Fruit fly (Drosophila melanogaster) whole organism, embryonic: ENCODE data around the gene CG3566.

Experiments used
- Atf-2 ChIP-seq: fragments of 200-800 bp; sonication (Bioruptor generic); optimal IDR thresholded peaks from 2 replicates; lab custom pipeline; 2016; ENCODE audit warnings: missing biosample characterization, missing genetic modification characterization
- BEAF-32 ChIP-seq: fragments of 200-800 bp; sonication (Bioruptor generic); optimal IDR thresholded peaks from 3 replicates; lab custom pipeline; 2017; ENCODE audit warnings: missing biosample characterization, missing genetic modification characterization, mild to moderate bottlenecking, moderate library complexity, missing genetic modification reagents
- Bgb ChIP-seq: fragments of 200-800 bp; sonication (Bioruptor generic); IDR thresholded peaks from 2 replicates; pipeline ENCODE4 v1.3.6; 2022; ENCODE audit warnings: missing biosample characterization, missing genetic modification characterization; ENCODE audit not compliant: partially characterized antibody
- CG10209 ChIP-seq: fragments of 200-800 bp; sonication (Bioruptor generic); optimal IDR thresholded peaks from 3 replicates; lab custom pipeline; 2017; ENCODE audit warnings: missing biosample characterization, mild to moderate bottlenecking, missing genetic modification characterization, missing genetic modification reagents
- CG10274 ChIP-seq: fragments of 200-800 bp; sonication (Bioruptor generic); optimal IDR thresholded peaks from 3 replicates; lab custom pipeline; 2017; ENCODE audit warnings: missing biosample characterization, mild to moderate bottlenecking, missing genetic modification characterization
- CG11093 ChIP-seq: fragments of 200-800 bp; sonication (Bioruptor generic); IDR thresholded peaks from 3 replicates; pipeline ENCODE4 v1.3.6; 2022; ENCODE audit warnings: missing biosample characterization, missing genetic modification characterization
- CG12071 ChIP-seq: fragments of 200-800 bp; sonication (Bioruptor generic); optimal IDR thresholded peaks from 3 replicates; lab custom pipeline; 2018; ENCODE audit warnings: missing biosample characterization, mild to moderate bottlenecking, missing genetic modification characterization
- CG12155 ChIP-seq: fragments of 200-800 bp; sonication (Bioruptor generic); optimal IDR thresholded peaks from 3 replicates; lab custom pipeline; 2016; ENCODE audit warnings: missing biosample characterization, missing genetic modification characterization
- CG13123 ChIP-seq: fragments of 200-800 bp; sonication (Bioruptor generic); optimal IDR thresholded peaks from 2 replicates; lab custom pipeline; 2016; ENCODE audit warnings: missing biosample characterization, missing genetic modification characterization
- CG13424 ChIP-seq: fragments of 200-800 bp; sonication (Bioruptor generic); optimal IDR thresholded peaks from 2 replicates; lab custom pipeline; 2019; ENCODE audit warnings: missing biosample characterization, mild to moderate bottlenecking, missing genetic modification characterization, moderate library complexity
- CG14050 ChIP-seq: fragments of 200-800 bp; sonication (Bioruptor generic); IDR thresholded peaks from 3 replicates; pipeline ENCODE4 v1.3.6; 2022; ENCODE audit warnings: missing biosample characterization, missing genetic modification characterization
- CG15073 ChIP-seq: fragments of 200-800 bp; sonication (Bioruptor generic); optimal IDR thresholded peaks from 2 replicates; lab custom pipeline; 2016; ENCODE audit warnings: missing biosample characterization, missing genetic modification characterization
- CG1529 ChIP-seq: fragments of 200-800 bp; sonication (Bioruptor generic); optimal IDR thresholded peaks from 3 replicates; lab custom pipeline; 2018; ENCODE audit warnings: missing biosample characterization, missing genetic modification characterization
- CG1602 ChIP-seq: fragments of 200-800 bp; sonication (Bioruptor generic); optimal IDR thresholded peaks from 3 replicates; lab custom pipeline; 2016; ENCODE audit warnings: missing biosample characterization, missing genetic modification characterization
- CG17385 ChIP-seq: fragments of 200-800 bp; sonication (Bioruptor generic); optimal IDR thresholded peaks from 3 replicates; lab custom pipeline; 2018; ENCODE audit warnings: missing biosample characterization, mild to moderate bottlenecking, missing genetic modification characterization
- CG17612 ChIP-seq: fragments of 200-800 bp; sonication (Bioruptor generic); IDR thresholded peaks from 2 replicates; pipeline ENCODE4 v1.3.6; 2022; ENCODE audit warnings: missing biosample characterization, missing genetic modification characterization
- CG18599 ChIP-seq: fragments of 200-800 bp; sonication (Bioruptor generic); optimal IDR thresholded peaks from 3 replicates; lab custom pipeline; 2017; ENCODE audit warnings: missing biosample characterization, missing genetic modification characterization, mild to moderate bottlenecking, moderate library complexity, missing genetic modification reagents
- CG30431 ChIP-seq: fragments of 200-800 bp; sonication (Bioruptor generic); optimal IDR thresholded peaks from 2 replicates; lab custom pipeline; 2017; ENCODE audit warnings: missing biosample characterization, missing genetic modification characterization
- CG31365 ChIP-seq: fragments of 200-800 bp; sonication (Bioruptor generic); optimal IDR thresholded peaks from 2 replicates; lab custom pipeline; 2018; ENCODE audit warnings: missing biosample characterization, mild to moderate bottlenecking, missing genetic modification characterization
- CG32772 ChIP-seq: fragments of 200-800 bp; sonication (Bioruptor generic); IDR thresholded peaks from 2 replicates; pipeline ENCODE4 v1.3.6; 2022; ENCODE audit warnings: missing biosample characterization, missing genetic modification characterization
- CG3281 ChIP-seq: fragments of 200-800 bp; sonication (Bioruptor generic); optimal IDR thresholded peaks from 3 replicates; lab custom pipeline; 2017; ENCODE audit warnings: missing biosample characterization, mild to moderate bottlenecking, missing genetic modification characterization
- CG42726 ChIP-seq: fragments of 200-800 bp; sonication (Bioruptor generic); IDR thresholded peaks from 2 replicates; pipeline ENCODE4 v1.3.6; 2022; ENCODE audit warnings: missing biosample characterization, missing genetic modification characterization; ENCODE audit not compliant: partially characterized antibody
- CG43689 ChIP-seq: fragments of 200-800 bp; sonication (Bioruptor generic); IDR thresholded peaks from 2 replicates; pipeline ENCODE4 v1.3.6; 2022; ENCODE audit warnings: missing biosample characterization, missing genetic modification characterization
- CG6854 ChIP-seq: fragments of 200-800 bp; sonication (Bioruptor generic); optimal IDR thresholded peaks from 3 replicates; lab custom pipeline; 2017; ENCODE audit warnings: missing biosample characterization, mild to moderate bottlenecking, missing genetic modification characterization
- CG7357 ChIP-seq: fragments of 200-800 bp; sonication (Bioruptor generic); IDR thresholded peaks from 3 replicates; pipeline ENCODE4 v1.3.6; 2022; ENCODE audit warnings: missing biosample characterization, missing genetic modification characterization
- CG8924 ChIP-seq: fragments of 200-800 bp; optimal IDR thresholded peaks from 3 replicates; lab custom pipeline; 2019; ENCODE audit warnings: missing biosample characterization, mild to moderate bottlenecking, missing genetic modification characterization, moderate library complexity
- Camta ChIP-seq: fragments of 200-800 bp; sonication (Bioruptor generic); optimal IDR thresholded peaks from 2 replicates; lab custom pipeline; 2016; ENCODE audit warnings: missing biosample characterization, missing genetic modification characterization
- Dbx ChIP-seq: fragments of 200-800 bp; sonication (Bioruptor generic); IDR thresholded peaks from 3 replicates; pipeline ENCODE4 v1.3.6; 2022; ENCODE audit warnings: missing biosample characterization, missing genetic modification characterization
- Dip2 ChIP-seq: fragments of 200-800 bp; sonication (Bioruptor generic); IDR thresholded peaks from 2 replicates; pipeline ENCODE4 v1.3.6; 2022; ENCODE audit warnings: missing biosample characterization, missing genetic modification characterization
- Doc3 ChIP-seq: fragments of 200-800 bp; sonication (Bioruptor generic); IDR thresholded peaks from 3 replicates; pipeline ENCODE4 v1.3.6; 2022; ENCODE audit warnings: missing biosample characterization, missing genetic modification characterization; ENCODE audit not compliant: partially characterized antibody
- Elba2 ChIP-seq: fragments of 200-800 bp; sonication (Bioruptor generic); optimal IDR thresholded peaks from 3 replicates; lab custom pipeline; 2016; ENCODE audit warnings: missing biosample characterization, missing genetic modification characterization
- Fer1 ChIP-seq: fragments of 200-800 bp; sonication (Bioruptor generic); optimal IDR thresholded peaks from 2 replicates; lab custom pipeline; 2017; ENCODE audit warnings: missing biosample characterization, mild to moderate bottlenecking, missing genetic modification characterization
- Hey ChIP-seq: fragments of 200-800 bp; sonication (Bioruptor generic); optimal IDR thresholded peaks from 3 replicates; lab custom pipeline; 2018; ENCODE audit warnings: missing biosample characterization, mild to moderate bottlenecking, missing genetic modification characterization
- Hr39 ChIP-seq: fragments of >200 bp; optimal IDR thresholded peaks from 2 replicates; lab custom pipeline; 2017
- Taf1 ChIP-seq: fragments of 200-800 bp; sonication (Bioruptor generic); IDR thresholded peaks from 2 replicates; pipeline ENCODE4 v1.3.6; 2022; ENCODE audit warnings: missing biosample characterization, missing genetic modification characterization
- Xbp1 ChIP-seq: fragments of 200-800 bp; sonication (Bioruptor generic); optimal IDR thresholded peaks from 3 replicates; lab custom pipeline; 2016; ENCODE audit warnings: missing biosample characterization, mild to moderate bottlenecking, missing genetic modification characterization
- YL-1 ChIP-seq: fragments of 200-800 bp; sonication (Bioruptor generic); optimal IDR thresholded peaks from 3 replicates; lab custom pipeline; 2017; ENCODE audit warnings: missing biosample characterization, mild to moderate bottlenecking, missing genetic modification characterization
- ab ChIP-seq: fragments of 200-800 bp; sonication (Bioruptor generic); optimal IDR thresholded peaks from 2 replicates; lab custom pipeline; 2016; ENCODE audit warnings: missing biosample characterization, missing genetic modification characterization
- ash1 ChIP-seq: fragments of 200-800 bp; sonication (Bioruptor generic); optimal IDR thresholded peaks from 2 replicates; lab custom pipeline; 2018; ENCODE audit warnings: missing biosample characterization, mild to moderate bottlenecking, missing genetic modification characterization
- btn ChIP-seq: fragments of 200-800 bp; sonication (Bioruptor generic); optimal IDR thresholded peaks from 2 replicates; lab custom pipeline; 2016; ENCODE audit warnings: missing biosample characterization, missing genetic modification characterization
- dimm ChIP-seq: fragments of 200-800 bp; sonication (Bioruptor generic); IDR thresholded peaks from 2 replicates; pipeline ENCODE4 v1.3.6; 2022; ENCODE audit warnings: missing biosample characterization, missing genetic modification characterization
- dm ChIP-seq: fragments of 200-800 bp; sonication (Bioruptor generic); optimal IDR thresholded peaks from 3 replicates; lab custom pipeline; 2016; ENCODE audit warnings: missing biosample characterization, missing genetic modification characterization
- exex ChIP-seq: fragments of 200-800 bp; sonication (Bioruptor generic); optimal IDR thresholded peaks from 4 replicates; lab custom pipeline; 2018; ENCODE audit warnings: missing biosample characterization, mild to moderate bottlenecking, missing genetic modification characterization, moderate library complexity
- h ChIP-seq: fragments of >200 bp; optimal IDR thresholded peaks from 2 replicates; lab custom pipeline; 2017
- jigr1 ChIP-seq: fragments of 200-800 bp; sonication (Bioruptor generic); IDR thresholded peaks from 3 replicates; pipeline ENCODE4 v1.3.6; 2022; ENCODE audit warnings: missing biosample characterization, missing genetic modification characterization
- lilli ChIP-seq: fragments of 200-800 bp; sonication (Bioruptor generic); optimal IDR thresholded peaks from 3 replicates; lab custom pipeline; 2016; ENCODE audit warnings: missing biosample characterization, missing genetic modification characterization
- onecut ChIP-seq: fragments of 200-800 bp; sonication (Bioruptor generic); IDR thresholded peaks from 2 replicates; pipeline ENCODE4 v1.3.6; 2022; ENCODE audit warnings: missing biosample characterization, missing genetic modification characterization
- row ChIP-seq: fragments of 200-800 bp; sonication (Bioruptor generic); IDR thresholded peaks from 3 replicates; pipeline ENCODE4 v1.3.6; 2022; ENCODE audit warnings: missing biosample characterization, missing genetic modification characterization
- run ChIP-seq: fragments of 200-800 bp; sonication (Bioruptor generic); optimal IDR thresholded peaks from 3 replicates; lab custom pipeline; 2018; ENCODE audit warnings: missing biosample characterization, mild to moderate bottlenecking, missing genetic modification characterization
- sens-2 ChIP-seq: fragments of 200-800 bp; sonication (Bioruptor generic); IDR thresholded peaks from 2 replicates; pipeline ENCODE4 v1.3.6; 2022; ENCODE audit warnings: missing biosample characterization, missing genetic modification characterization
- sima ChIP-seq: fragments of 200-800 bp; sonication (Bioruptor generic); optimal IDR thresholded peaks from 2 replicates; lab custom pipeline; 2016; ENCODE audit warnings: missing biosample characterization, missing genetic modification characterization
- unpg ChIP-seq: fragments of 200-800 bp; sonication (Bioruptor generic); optimal IDR thresholded peaks from 3 replicates; lab custom pipeline; 2018; ENCODE audit warnings: missing biosample characterization, mild to moderate bottlenecking, missing genetic modification characterization, moderate library complexity

Gene CG3566

DNA sequence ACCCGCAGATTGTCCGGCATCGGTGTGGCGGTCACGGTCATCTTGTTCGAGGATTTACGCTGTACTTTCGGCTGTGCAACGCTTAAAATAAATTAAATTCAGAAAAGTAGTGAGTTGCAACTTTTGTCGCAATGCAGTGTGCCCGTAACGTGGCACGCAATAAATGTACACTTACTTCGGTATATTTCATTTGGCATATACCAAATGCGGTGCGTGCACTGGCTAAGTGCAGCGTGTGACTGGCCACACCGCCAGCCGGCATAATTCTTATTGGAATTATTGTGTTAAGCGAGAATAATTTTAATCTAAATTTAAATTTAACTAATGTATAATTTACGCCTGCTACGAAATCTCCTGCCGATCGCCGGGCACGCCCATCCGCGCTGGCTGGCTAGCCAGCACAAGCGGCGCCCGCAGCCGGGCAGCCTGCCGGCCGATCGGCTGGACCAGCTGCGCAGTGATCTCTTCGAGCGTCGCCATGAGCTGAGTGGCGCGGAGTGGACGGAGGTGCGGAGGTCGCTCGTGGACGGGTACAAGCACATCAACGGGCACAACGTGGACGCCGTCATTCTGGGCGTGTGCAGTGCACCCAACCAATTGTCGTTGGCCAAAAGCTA, 14.7 kb upstream of the CG3566 start, which contains the start of the genes Rpt4 and mldr (continued):
- TF ChIP-seq Bgb (GFP tag; lab: Robert Waterston, UW) (no peak), dimm (no peak), Doc3 (GFP tag; lab: Robert Waterston, UW) (no peak), jigr1 (no peak), CG7357 (GFP tag; lab: Robert Waterston, UW) (no peak), CG18599 (GFP tag; lab: Kevin White, UChicago) (no peak), btn (no peak), CG1602 (GFP tag; lab: Kevin White, UChicago) (no peak), CG12155 (GFP tag; lab: Kevin White, UChicago) (no peak), onecut (GFP tag; lab: Robert Waterston, UW) (no peak), Camta (GFP tag; lab: Kevin White, UChicago) (no peak), BEAF-32 (peak; percentile 42), CG3281 (GFP tag; lab: Kevin White, UChicago) (no peak), CG30431 (GFP tag; lab: Kevin White, UChicago) (no peak), dm (no peak), CG6854 (GFP tag; lab: Kevin White, UChicago) (no peak), CG12071 (GFP tag; lab: Kevin White, UChicago) (no peak), Dbx (GFP tag; lab: Robert Waterston, UW) (no peak), Atf-2 (no peak), CG17612 (GFP tag; lab: Robert Waterston, UW) (no peak), Hey (tag; lab: Kevin White, UChicago) (no peak), Taf1 (GFP tag; lab: Robert Waterston, UW) (no peak), CG1529 (GFP tag; lab: Kevin White, UChicago) (no peak), CG43689 (GFP tag; lab: Robert Waterston, UW) (no peak), CG13123 (GFP tag; lab: Kevin White, UChicago) (no peak), Dip2 (GFP tag; lab: Robert Waterston, UW) (no peak), CG42726 (GFP tag; lab: Robert Waterston, UW) (0 out of 2 replicates have a peak, but pooled peaks have one; percentile 28), ab (no peak), CG14050 (no peak), exex (tag; lab: Kevin White, UChicago) (no peak), CG10209 (GFP tag; lab: Kevin White, UChicago) (no peak), run (no peak), sens-2 (GFP tag; lab: Robert Waterston, UW) (no peak), sima (GFP tag; lab: Kevin White, UChicago) (no peak), YL-1 (peak; percentile 87), CG13424 (tag; lab: Kevin White, UChicago) (no peak), lilli (no peak), unpg (GFP tag; lab: Kevin White, UChicago) (no peak), CG31365 (tag; lab: Kevin White, UChicago) (no peak), CG8924 (peak; percentile 10), CG11093 (GFP tag; lab: Robert Waterston, UW) (no peak), CG17385 (no peak), ash1 (no peak), h (lab: Kevin White, UChicago) (no peak), row (GFP tag; lab: Robert Waterston, UW) (no peak; the same call in 2 of the 3 replicates), Hr39 (lab: Kevin White, UChicago) (no peak), CG15073 (GFP tag; lab: Kevin White, UChicago) (no peak), Elba2 (peak; percentile 77), Xbp1 (GFP tag; lab: Kevin White, UChicago) (no peak), Fer1 (GFP tag; lab: Kevin White, UChicago) (peak; percentile 12), CG32772 (GFP tag; lab: Robert Waterston, UW) (no peak), CG10274 (no peak)
